Worm (Caenorhabditis elegans) whole organism, L3 larva: ENCODE results near the gene sams-5.
"Not testable (repeated sequence)": the region's sequence is repeated elsewhere in the genome, so short reads cannot be mapped to it uniquely, and the experiment has no call there.

Experiments used
- R02D3.7 ChIP-seq: fragments of 150-350 bp; optimal IDR thresholded peaks from 2 replicates; lab custom pipeline; 2014; ENCODE audit warnings: missing biosample characterization, missing genetic modification characterization
- ama-1 ChIP-seq: fragments of 150-350 bp; optimal IDR thresholded peaks from 2 replicates; lab custom pipeline; 2018
- ceh-28 ChIP-seq: fragments of 150-350 bp; optimal IDR thresholded peaks from 2 replicates; lab custom pipeline; 2014; ENCODE audit warnings: missing biosample characterization, missing genetic modification reagents, missing genetic modification characterization
- ceh-9 ChIP-seq: sonication (generic microtip); optimal IDR thresholded peaks from 2 replicates; lab custom pipeline; 2018; ENCODE audit warnings: missing biosample characterization, missing genetic modification characterization
- daf-12 ChIP-seq: fragments of 150-350 bp; optimal IDR thresholded peaks from 2 replicates; lab custom pipeline; 2014; ENCODE audit warnings: missing biosample characterization, missing genetic modification reagents, missing genetic modification characterization
- egl-5 ChIP-seq: fragments of 150-350 bp; optimal IDR thresholded peaks from 2 replicates; lab custom pipeline; 2017; ENCODE audit warnings: missing biosample characterization, missing genetic modification reagents, missing genetic modification characterization, inconsistent platforms
- elt-1 ChIP-seq: fragments of 150-350 bp; optimal IDR thresholded peaks from 2 replicates; lab custom pipeline; 2014; ENCODE audit warnings: missing biosample characterization, missing genetic modification characterization
- elt-2 ChIP-seq: sonication (generic microtip); optimal IDR thresholded peaks from 2 replicates; lab custom pipeline; 2016; ENCODE audit warnings: missing genetic modification reagents, mild to moderate bottlenecking, missing genetic modification characterization, missing compliant biosample characterization
- eor-1 ChIP-seq, 2 experiments: fragments of 150-350 bp; optimal IDR thresholded peaks; 2 replicates each; lab custom pipeline; 2014 to 2018; ENCODE audit warnings: missing biosample characterization in 2 of 2, missing genetic modification characterization in 2 of 2
- fkh-10 ChIP-seq: sonication (generic microtip); optimal IDR thresholded peaks from 2 replicates; lab custom pipeline; 2017; ENCODE audit warnings: missing biosample characterization, missing genetic modification reagents, missing genetic modification characterization
- fkh-2 ChIP-seq: fragments of 150-350 bp; optimal IDR thresholded peaks from 2 replicates; lab custom pipeline; 2014; ENCODE audit warnings: missing biosample characterization, missing genetic modification reagents, missing genetic modification characterization
- hmg-11 ChIP-seq: sonication (generic microtip); optimal IDR thresholded peaks from 2 replicates; lab custom pipeline; 2016; ENCODE audit warnings: missing genetic modification characterization, missing compliant biosample characterization
- jun-1 ChIP-seq: fragments of 150-350 bp; optimal IDR thresholded peaks from 2 replicates; lab custom pipeline; 2014; ENCODE audit warnings: missing biosample characterization, missing genetic modification reagents, missing genetic modification characterization
- lin-39 ChIP-seq: fragments of 150-350 bp; optimal IDR thresholded peaks from 2 replicates; lab custom pipeline; 2018; ENCODE audit warnings: missing biosample characterization, missing genetic modification reagents, missing genetic modification characterization
- lsy-12 ChIP-seq: sonication (generic microtip); optimal IDR thresholded peaks from 2 replicates; lab custom pipeline; 2016; ENCODE audit warnings: mild to moderate bottlenecking, missing genetic modification characterization, missing compliant biosample characterization
- mdl-1 ChIP-seq: fragments of 150-350 bp; optimal IDR thresholded peaks from 2 replicates; lab custom pipeline; 2014; ENCODE audit warnings: missing biosample characterization, missing genetic modification characterization
- mml-1 ChIP-seq: fragments of 150-350 bp; sonication (generic microtip); optimal IDR thresholded peaks from 3 replicates; lab custom pipeline; 2014; ENCODE audit warnings: missing biosample characterization, missing genetic modification characterization
- nfya-1 ChIP-seq: sonication (generic microtip); optimal IDR thresholded peaks from 2 replicates; lab custom pipeline; 2017; ENCODE audit warnings: missing genetic modification characterization, mild to moderate bottlenecking, missing compliant biosample characterization, antibody characterized with exemption, moderate library complexity; ENCODE audit not compliant: insufficient read depth
- nhr-11 ChIP-seq: fragments of 150-350 bp; optimal IDR thresholded peaks from 2 replicates; lab custom pipeline; 2014; ENCODE audit warnings: missing biosample characterization, missing genetic modification characterization
- nhr-12 ChIP-seq: fragments of 150-350 bp; optimal IDR thresholded peaks from 2 replicates; lab custom pipeline; 2014; ENCODE audit warnings: missing biosample characterization, missing genetic modification characterization
- nhr-25 ChIP-seq: sonication (generic microtip); optimal IDR thresholded peaks from 2 replicates; lab custom pipeline; 2017; ENCODE audit warnings: missing biosample characterization, missing genetic modification characterization
- nhr-28 ChIP-seq: fragments of 150-350 bp; optimal IDR thresholded peaks from 2 replicates; lab custom pipeline; 2014; ENCODE audit warnings: missing biosample characterization, missing genetic modification characterization
- nhr-43 ChIP-seq: sonication (generic microtip); optimal IDR thresholded peaks from 2 replicates; lab custom pipeline; 2016; ENCODE audit warnings: mild to moderate bottlenecking, missing genetic modification characterization, missing compliant biosample characterization; ENCODE audit not compliant: poor library complexity, severe bottlenecking
- nhr-67 ChIP-seq: fragments of 150-350 bp; optimal IDR thresholded peaks from 2 replicates; lab custom pipeline; 2014; ENCODE audit warnings: missing biosample characterization, missing genetic modification characterization
- nhr-77 ChIP-seq: fragments of 150-350 bp; optimal IDR thresholded peaks from 2 replicates; lab custom pipeline; 2014; ENCODE audit warnings: missing biosample characterization, missing genetic modification characterization
- pha-4 ChIP-seq: fragments of 150-350 bp; optimal IDR thresholded peaks from 2 replicates; lab custom pipeline; 2014; ENCODE audit warnings: missing biosample characterization, missing genetic modification reagents, missing genetic modification characterization
- pqm-1 ChIP-seq: fragments of 150-350 bp; optimal IDR thresholded peaks from 2 replicates; lab custom pipeline; 2017; ENCODE audit warnings: missing biosample characterization, missing genetic modification characterization, inconsistent platforms
- sea-2 ChIP-seq: fragments of 150-350 bp; sonication (generic microtip); optimal IDR thresholded peaks from 4 replicates; lab custom pipeline; 2014; ENCODE audit warnings: missing biosample characterization, missing genetic modification reagents, missing genetic modification characterization
- skn-1 ChIP-seq: fragments of 150-350 bp; optimal IDR thresholded peaks from 2 replicates; lab custom pipeline; 2014; ENCODE audit warnings: missing biosample characterization, missing genetic modification characterization
- snpc-4 ChIP-seq: fragments of 150-350 bp; optimal IDR thresholded peaks from 2 replicates; lab custom pipeline; 2014; ENCODE audit warnings: missing biosample characterization, missing genetic modification characterization
- tbx-2 ChIP-seq: sonication (generic microtip); optimal IDR thresholded peaks from 2 replicates; lab custom pipeline; 2016; ENCODE audit warnings: mild to moderate bottlenecking, missing genetic modification characterization, missing compliant biosample characterization
- unc-62 ChIP-seq: fragments of 150-350 bp; sonication (generic microtip); optimal IDR thresholded peaks from 4 replicates; lab custom pipeline; 2014; ENCODE audit warnings: missing biosample characterization, missing genetic modification reagents, missing genetic modification characterization
- zag-1 ChIP-seq: fragments of 150-350 bp; optimal IDR thresholded peaks from 2 replicates; lab custom pipeline; 2014; ENCODE audit warnings: missing biosample characterization, missing genetic modification characterization
- ztf-11 ChIP-seq: fragments of 150-350 bp; optimal IDR thresholded peaks from 2 replicates; lab custom pipeline; 2014; ENCODE audit warnings: missing biosample characterization, missing genetic modification characterization

Gene sams-5

DNA sequence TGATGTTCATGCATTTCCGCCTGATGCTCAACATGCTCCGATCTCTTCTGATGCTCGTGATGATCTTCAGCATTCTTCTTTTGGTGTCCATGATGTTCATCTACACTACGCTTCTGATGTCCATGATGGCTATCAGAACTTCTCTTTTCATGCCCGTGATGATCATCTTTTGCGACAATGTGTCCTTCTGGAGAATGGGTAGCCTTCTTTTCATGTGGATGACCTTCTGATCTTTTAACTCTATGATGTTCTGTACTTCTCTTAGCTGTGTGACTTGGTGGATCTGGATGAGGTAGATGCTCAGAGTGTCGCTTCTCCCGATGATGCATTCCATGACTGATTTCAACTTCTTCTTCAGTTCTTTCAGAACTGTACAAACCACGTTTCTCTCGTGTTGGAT lies 20.4 kb downstream of the sams-5 start:
- TF ChIP-seq lin-39 (no peak), nhr-28 (tag; lab: Kevin White, UChicago) (no peak), mml-1 (tag; lab: Kevin White, UChicago) (no peak), nhr-25 (no peak), egl-5 (no peak), sea-2 (GFP tag; lab: Kevin White, UChicago) (no peak), lsy-12 (tag; lab: Kevin White, UChicago) (no peak), elt-2 (tag; lab: Kevin White, UChicago) (no peak), fkh-2 (tag; lab: Kevin White, UChicago) (no peak), nhr-67 (tag; lab: Kevin White, UChicago) (no peak), nhr-77 (tag; lab: Kevin White, UChicago) (no peak), tbx-2 (no peak)

DNA sequence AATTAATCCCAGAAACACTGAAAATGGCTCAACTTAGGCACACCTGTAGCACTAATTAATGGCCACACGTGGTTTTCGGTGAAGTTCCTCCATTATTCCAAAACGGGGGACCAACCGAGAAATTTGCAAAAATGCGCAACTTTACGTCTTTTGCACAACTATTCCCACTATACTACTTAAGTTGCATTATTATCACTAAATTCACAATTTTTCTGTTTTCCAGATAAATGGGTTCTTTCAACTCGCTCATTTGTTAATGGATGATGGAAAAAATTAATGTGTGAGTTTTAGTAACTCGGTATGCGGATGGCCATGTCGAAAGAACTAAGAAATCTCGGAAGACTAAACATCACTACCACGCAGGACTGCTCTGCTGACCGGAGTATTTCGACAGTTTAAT lies 24.7 kb downstream of the sams-5 start, which contains the start of gene T13A10.64:
Gene T13A10.64 (plus strand): TSS at position 301 of the 400 bp plus-strand sequence.
- no peak for TF ChIP-seq nhr-43 (tag; lab: Kevin White, UChicago)
- TF ChIP-seq nhr-11 (tag; lab: Kevin White, UChicago) = no peak
- TF ChIP-seq sea-2 (GFP tag; lab: Kevin White, UChicago) = no peak
- no peak for TF ChIP-seq pha-4 (tag; lab: Kevin White, UChicago)
- no peak for TF ChIP-seq nhr-12
- TF ChIP-seq skn-1 = no peak
- TF ChIP-seq snpc-4 (tag; lab: Kevin White, UChicago) = no peak
- TF ChIP-seq hmg-11 (tag; lab: Kevin White, UChicago) = no peak
- TF ChIP-seq lsy-12 (tag; lab: Kevin White, UChicago) = no peak
- TF ChIP-seq zag-1 (tag; lab: Kevin White, UChicago) = no peak
- TF ChIP-seq unc-62 (GFP tag; lab: Kevin White, UChicago) = no peak
- no peak for TF ChIP-seq eor-1 (tag; optimal IDR thresholded peaks at IDR 0.05; lab: Kevin White, UChicago)
- TF ChIP-seq jun-1 (tag; lab: Kevin White, UChicago) = no peak
- no peak for TF ChIP-seq mdl-1
- TF ChIP-seq nhr-67 (tag; lab: Kevin White, UChicago) = no peak
- no peak for TF ChIP-seq fkh-10
- TF ChIP-seq nfya-1 (tag; lab: Kevin White, UChicago) = no peak
- no peak for TF ChIP-seq ama-1 (lab: Kevin White, UChicago)
- TF ChIP-seq elt-1 (tag; lab: Kevin White, UChicago) = no peak
- TF ChIP-seq nhr-25 = no peak

DNA sequence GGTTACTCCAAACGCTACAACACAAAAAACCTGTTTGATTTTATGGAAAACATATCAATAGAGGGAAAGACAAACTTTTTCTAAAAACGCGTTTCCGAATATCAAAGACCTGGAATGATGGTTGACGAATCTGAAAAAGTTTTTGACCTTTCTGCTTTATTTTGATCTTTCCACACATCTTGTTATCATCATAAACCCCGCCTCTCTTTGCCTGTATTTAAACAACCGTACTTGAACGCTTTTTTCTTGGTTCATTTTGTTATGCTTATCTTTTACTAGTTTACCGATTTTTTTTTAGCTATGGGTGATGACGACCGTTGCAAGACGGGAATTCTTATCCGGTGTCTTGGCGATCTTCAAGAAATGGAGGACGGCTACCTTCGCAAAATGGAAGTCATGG lies 26.3 kb downstream of the sams-5 start, which contains the start of gene T13A10.2:
Gene T13A10.2 (plus strand): TSS at position 301 of the 400 bp plus-strand sequence.
- TF ChIP-seq sea-2 (GFP tag; lab: Kevin White, UChicago); R02D3.7 (tag; lab: Kevin White, UChicago); daf-12: not testable (repeated sequence)
- TF ChIP-seq, all 47 proteins: peak for 0; not testable (repeated sequence) for 47

DNA sequence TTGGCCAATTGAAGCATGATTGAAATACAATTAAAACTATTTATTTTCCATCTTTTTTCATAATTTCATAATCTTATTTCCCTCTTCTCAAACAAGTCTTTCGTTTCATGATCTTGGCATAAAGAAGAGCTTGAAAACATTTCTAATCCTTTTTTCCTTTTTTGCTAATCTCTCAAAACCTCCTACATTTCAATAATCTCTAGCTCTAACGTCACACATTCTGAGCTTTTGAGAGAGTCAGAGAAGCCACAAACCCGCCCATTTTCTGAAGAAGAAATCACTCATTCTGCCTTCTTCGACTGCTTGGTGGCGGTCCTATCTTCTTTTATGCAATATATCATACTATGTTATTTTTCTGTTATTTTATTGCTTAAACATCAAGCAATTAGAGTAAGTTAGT lies 29.7 kb downstream of the sams-5 start, which contains the start of gene F58F9.1:
Gene F58F9.1 (plus strand): TSS at position 251 of the 400 bp plus-strand sequence.
- TF ChIP-seq lin-39 (peak; percentile 36), fkh-10 (no peak), nfya-1 (tag; lab: Kevin White, UChicago) (peak; percentile 19)

DNA sequence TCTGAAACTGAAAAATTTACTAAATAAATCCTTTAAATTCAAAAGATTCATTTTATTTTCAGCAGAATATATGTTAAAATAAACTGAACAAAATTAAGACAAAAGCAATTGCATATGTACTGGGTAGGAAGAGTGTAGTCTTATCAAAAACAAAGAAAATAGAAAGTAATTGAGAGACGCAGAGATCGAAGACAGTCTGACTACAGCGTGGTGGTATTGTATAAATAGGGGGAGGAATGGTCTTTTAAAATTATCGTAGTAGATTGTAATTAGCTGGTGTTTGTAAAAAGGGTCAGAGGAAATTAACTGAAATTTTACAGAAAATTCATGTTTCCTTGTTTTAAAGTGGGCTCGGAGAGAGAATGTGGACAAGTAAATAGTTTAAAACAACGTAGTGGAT lies 30.8 kb downstream of the sams-5 start, which contains the start of gene acox-3:
Gene acox-3 (minus strand): TSS at position 7 of the 400 bp plus-strand sequence.
- peak; percentile 43 for TF ChIP-seq pha-4 (tag; lab: Kevin White, UChicago)
- no peak for TF ChIP-seq nhr-67 (tag; lab: Kevin White, UChicago)
- peak; percentile 0 for TF ChIP-seq ceh-28 (tag; lab: Kevin White, UChicago)
- no peak for TF ChIP-seq jun-1 (tag; lab: Kevin White, UChicago)
- peak; percentile 77 for TF ChIP-seq elt-2 (tag; lab: Kevin White, UChicago)
- peak; percentile 57 for TF ChIP-seq pqm-1 (tag; lab: Kevin White, UChicago)
- TF ChIP-seq, all 47 proteins: peak for 4

DNA sequence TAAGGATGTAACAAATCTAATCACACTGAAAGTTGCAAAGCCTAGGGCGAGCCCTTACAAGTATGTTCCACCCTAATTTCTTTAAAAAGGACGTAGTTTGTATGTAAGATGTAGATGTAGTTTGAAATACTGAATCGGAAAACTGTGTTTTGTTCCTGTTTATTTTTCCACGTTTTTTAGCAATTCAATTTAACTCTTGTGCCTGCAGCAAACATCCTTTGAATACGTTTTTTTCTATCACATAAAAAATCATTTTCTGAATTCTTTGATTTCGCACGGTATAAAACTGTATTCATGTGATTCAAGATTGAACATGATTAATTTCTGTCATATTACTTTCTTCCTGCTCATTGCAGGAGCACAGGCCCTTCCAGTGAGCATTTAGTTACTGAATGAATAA lies 39.3 kb downstream of the sams-5 start, which contains the start of gene F58F9.9:
Gene F58F9.9 (plus strand): TSS at position 301 of the 400 bp plus-strand sequence.
- TF ChIP-seq skn-1 (no peak), ztf-11 (tag; lab: Kevin White, UChicago) (no peak), fkh-10 (no peak), ceh-9 (tag; lab: Kevin White, UChicago) (no peak), hmg-11 (tag; lab: Kevin White, UChicago) (no peak)
